Worm (Caenorhabditis elegans): ENCODE data around the gene W08F4.3.

Gene W08F4.3

DNA sequence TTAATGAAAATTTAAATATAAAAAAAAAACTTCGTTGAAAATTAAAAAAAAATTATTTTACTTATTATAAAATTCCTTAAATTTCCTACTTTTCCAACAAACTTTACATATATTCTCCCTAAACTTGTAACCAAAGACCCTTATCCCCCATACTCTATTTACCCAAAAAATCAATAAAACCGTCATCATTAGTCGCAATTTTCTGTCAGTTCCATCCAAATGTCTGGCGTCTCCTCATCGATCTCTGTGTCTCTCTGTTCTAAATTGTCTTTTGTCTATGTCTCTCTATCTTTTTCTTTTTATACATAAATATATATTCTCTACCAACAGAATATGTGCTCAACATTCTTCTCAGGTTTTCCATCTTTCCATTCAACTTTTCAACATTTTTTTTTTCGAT, 25.0 kb upstream of the W08F4.3 start:
- TF ChIP-seq Y55F3AM.14 (GFP tag; optimal IDR thresholded peaks at IDR 0.05): no peak
- TF ChIP-seq lin-11 (tag; optimal IDR thresholded peaks at IDR 0.05): no peak
- peak; percentile 20 for TF ChIP-seq C34F6.9 (tag; optimal IDR thresholded peaks at IDR 0.05)
- TF ChIP-seq R02D3.7 (tag; optimal IDR thresholded peaks at IDR 0.05): no peak
- TF ChIP-seq sma-9 (GFP tag; optimal IDR thresholded peaks at IDR 0.05): no peak
- no peak for TF ChIP-seq sma-9 (tag; optimal IDR thresholded peaks at IDR 0.05)
- TF ChIP-seq lin-39 (tag; optimal IDR thresholded peaks at IDR 0.05): no peak
- TF ChIP-seq alr-1 (tag; optimal IDR thresholded peaks at IDR 0.05): no peak
- no peak for TF ChIP-seq mbf-1 (tag; optimal IDR thresholded peaks at IDR 0.05)

DNA sequence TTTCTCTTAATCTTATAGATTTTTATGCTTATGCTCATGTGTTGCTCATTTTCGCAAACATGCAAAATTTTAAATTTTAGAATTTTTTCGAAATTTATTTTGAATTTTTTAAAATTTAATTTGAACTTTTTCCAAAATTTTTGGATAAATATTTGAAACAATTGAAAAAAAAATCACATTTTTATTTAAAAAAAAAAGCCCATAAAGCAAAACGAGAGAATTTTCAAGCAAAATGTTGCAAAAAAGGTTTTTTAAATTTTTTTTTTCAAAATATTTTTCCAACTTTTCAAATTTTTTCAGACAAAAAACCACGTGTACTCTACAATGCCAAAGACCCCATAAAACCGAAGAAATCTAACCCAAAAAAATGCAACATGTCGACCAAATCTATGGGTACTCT, 24.2 kb upstream of the W08F4.3 start, which contains the start of the genes C09E8.1 and C09E8.6:
TSS of gene C09E8.1 (plus strand) at position 301 of the 400 bp plus-strand sequence.
TSS of gene C09E8.6 (plus strand) at position 313 of the 400 bp plus-strand sequence.
- TF ChIP-seq sma-9 (GFP tag; optimal IDR thresholded peaks at IDR 0.05) (no peak), sma-9 (tag; optimal IDR thresholded peaks at IDR 0.05) (no peak), ZK546.5 (tag; optimal IDR thresholded peaks at IDR 0.05) (no peak), R02D3.7 (tag; optimal IDR thresholded peaks at IDR 0.05) (no peak), egl-27 (tag; optimal IDR thresholded peaks at IDR 0.05) (no peak), mdl-1 (tag; optimal IDR thresholded peaks at IDR 0.05) (no peak), lin-13 (GFP tag; optimal IDR thresholded peaks at IDR 0.05) (no peak), lin-11 (tag; optimal IDR thresholded peaks at IDR 0.05) (no peak), nhr-6 (tag; optimal IDR thresholded peaks at IDR 0.05) (no peak), alr-1 (tag; optimal IDR thresholded peaks at IDR 0.05) (no peak), nhr-21 (tag; optimal IDR thresholded peaks at IDR 0.05) (no peak), crh-2 (tag; optimal IDR thresholded peaks at IDR 0.05) (no peak), ztf-1 (GFP tag; conservative IDR thresholded peaks at IDR 0.05) (no peak), F13H6.1 (tag; optimal IDR thresholded peaks at IDR 0.05) (no peak), gmeb-1 (tag; optimal IDR thresholded peaks at IDR 0.05) (no peak), nhr-25 (tag; optimal IDR thresholded peaks at IDR 0.05) (no peak), lsy-2 (tag; optimal IDR thresholded peaks at IDR 0.05) (no peak), skn-1 (tag; optimal IDR thresholded peaks at IDR 0.05) (no peak), blmp-1 (tag; optimal IDR thresholded peaks at IDR 0.05; ENCODE audit: insufficient read depth) (no peak), nhr-10 (tag; optimal IDR thresholded peaks at IDR 0.05) (no peak), nhr-12 (tag; optimal IDR thresholded peaks at IDR 0.05) (no peak)

DNA sequence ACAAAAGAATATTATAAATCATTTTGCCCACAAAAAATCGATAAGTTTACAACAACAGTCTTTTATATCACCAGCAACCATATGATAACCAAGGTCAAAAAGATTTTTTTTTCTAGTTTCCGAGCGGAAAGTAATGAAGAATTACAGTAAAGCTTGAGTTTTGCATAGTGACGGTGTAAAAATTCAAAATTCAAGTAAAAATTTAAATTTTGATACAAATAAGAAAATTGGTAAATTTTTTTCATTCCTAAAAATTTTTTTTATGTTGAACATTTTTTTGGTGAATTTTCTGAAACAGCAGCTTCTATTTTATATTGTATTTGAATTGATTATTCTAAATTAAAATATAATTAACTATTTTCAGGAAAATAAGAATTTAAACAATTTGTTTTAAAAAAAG, 11.6 kb upstream of the W08F4.3 start, which contains the start of gene W08F4.5:
TSS of gene W08F4.5 (minus strand) at position 101 of the 400 bp plus-strand sequence.
- no peak for TF ChIP-seq R02D3.7 (tag; optimal IDR thresholded peaks at IDR 0.05)

DNA sequence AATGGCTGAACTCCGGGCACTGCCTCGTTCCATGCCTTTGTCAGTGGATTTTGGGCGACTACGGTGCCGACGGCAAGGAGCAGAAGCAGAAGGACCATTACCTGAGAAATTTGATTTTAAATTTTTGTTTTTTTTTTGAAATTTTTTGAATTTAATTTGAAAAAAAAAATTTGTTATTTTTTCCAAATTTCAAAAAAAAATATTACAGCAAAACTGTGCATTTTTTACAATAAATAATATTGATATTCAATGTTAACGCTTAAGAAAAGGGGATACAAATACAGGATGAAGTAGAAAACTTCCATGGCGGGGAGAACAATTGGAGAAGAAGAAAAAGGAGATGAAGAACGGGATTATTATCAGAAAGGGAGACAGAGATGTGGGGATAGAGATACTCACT, 8.4 kb upstream of the W08F4.3 start, which contains the start of gene mlt-8:
TSS of gene mlt-8 (minus strand) at position 101 of the 400 bp plus-strand sequence.
- TF ChIP-seq nhr-10 (tag; optimal IDR thresholded peaks at IDR 0.05) (no peak), ama-1 (optimal IDR thresholded peaks at IDR 0.05) (no peak), gmeb-1 (tag; optimal IDR thresholded peaks at IDR 0.05) (no peak), dmd-4 (tag; optimal IDR thresholded peaks at IDR 0.05) (no peak), unc-39 (tag; optimal IDR thresholded peaks at IDR 0.05) (no peak), unc-55 (GFP tag; optimal IDR thresholded peaks at IDR 0.05) (no peak), snpc-4 (tag; optimal IDR thresholded peaks at IDR 0.05) (no peak), C34F6.9 (tag; optimal IDR thresholded peaks at IDR 0.05) (no peak), mdl-1 (tag; optimal IDR thresholded peaks at IDR 0.05) (no peak), nhr-25 (tag; optimal IDR thresholded peaks at IDR 0.05) (no peak), nhr-237 (tag; optimal IDR thresholded peaks at IDR 0.05) (no peak)

DNA sequence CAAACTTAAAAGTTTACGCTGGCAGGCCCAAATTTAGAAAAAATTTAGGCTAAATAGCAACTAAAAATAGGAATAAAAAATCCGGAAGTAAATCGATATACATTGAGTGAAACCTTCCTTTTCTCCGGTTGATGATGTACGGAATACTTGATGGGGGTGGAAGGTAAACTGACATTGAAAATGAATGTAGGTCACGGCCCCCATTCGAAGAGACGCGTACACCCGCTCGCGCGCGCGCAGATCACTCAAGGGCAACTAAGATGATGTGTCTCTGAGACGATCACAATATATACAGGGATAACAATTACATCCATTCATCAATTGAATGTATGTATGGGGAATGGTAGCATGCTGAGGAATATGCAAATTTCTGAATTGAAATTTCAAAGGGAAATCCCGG, 6.3 kb upstream of the W08F4.3 start:
- TF ChIP-seq nhr-23 (tag; optimal IDR thresholded peaks at IDR 0.05): no peak
- no peak for TF ChIP-seq lin-39 (tag; optimal IDR thresholded peaks at IDR 0.05)
- no peak for TF ChIP-seq C34F6.9 (tag; optimal IDR thresholded peaks at IDR 0.05)
- no peak for TF ChIP-seq dmd-4 (tag; optimal IDR thresholded peaks at IDR 0.05)
- TF ChIP-seq nhr-10 (tag; optimal IDR thresholded peaks at IDR 0.05): no peak
- no peak for TF ChIP-seq nhr-77 (tag; optimal IDR thresholded peaks at IDR 0.05)
- no peak for TF ChIP-seq crh-2 (tag; optimal IDR thresholded peaks at IDR 0.05)
- TF ChIP-seq sem-4 (tag; optimal IDR thresholded peaks at IDR 0.05): no peak
- TF ChIP-seq mab-5 (tag; optimal IDR thresholded peaks at IDR 0.05): no peak
- no peak for TF ChIP-seq sma-3 (GFP tag; optimal IDR thresholded peaks at IDR 0.05)
